Fruit fly (Drosophila melanogaster) whole organism, adult: ENCODE results near the gene TrpA1.

Experiments
- CG11617 ChIP-seq: fragments of 200-800 bp; sonication (Bioruptor generic); optimal IDR thresholded peaks from 2 replicates; lab custom pipeline; 2017; ENCODE audit warnings: mild to moderate bottlenecking, missing biosample characterization, missing genetic modification reagents, missing genetic modification characterization
- CG12768 ChIP-seq: fragments of 200-800 bp; sonication (Bioruptor generic); optimal IDR thresholded peaks from 2 replicates; lab custom pipeline; 2017; ENCODE audit warnings: missing biosample characterization, missing genetic modification characterization, mild to moderate bottlenecking, moderate library complexity, missing genetic modification reagents
- CG14711 ChIP-seq: fragments of 200-800 bp; sonication (Bioruptor generic); optimal IDR thresholded peaks from 2 replicates; lab custom pipeline; 2018; ENCODE audit warnings: missing biosample characterization, mild to moderate bottlenecking, missing genetic modification characterization, moderate library complexity
- CG1620 ChIP-seq: fragments of 200-800 bp; sonication (Bioruptor generic); optimal IDR thresholded peaks from 2 replicates; lab custom pipeline; 2016; ENCODE audit warnings: missing biosample characterization, missing genetic modification characterization
- CG33017 ChIP-seq: fragments of 200-800 bp; sonication (Bioruptor generic); optimal IDR thresholded peaks from 2 replicates; lab custom pipeline; 2018; ENCODE audit warnings: missing biosample characterization, mild to moderate bottlenecking, missing genetic modification characterization, moderate library complexity
- CG5204 ChIP-seq: fragments of 200-800 bp; sonication (Bioruptor generic); optimal IDR thresholded peaks from 2 replicates; lab custom pipeline; 2016; ENCODE audit warnings: missing biosample characterization, missing genetic modification characterization
- CG7045 ChIP-seq: fragments of 200-800 bp; sonication (Bioruptor generic); optimal IDR thresholded peaks from 2 replicates; lab custom pipeline; 2017; ENCODE audit warnings: missing biosample characterization, mild to moderate bottlenecking, missing genetic modification characterization
- CG7101 ChIP-seq: fragments of 200-800 bp; sonication (Bioruptor generic); optimal IDR thresholded peaks from 2 replicates; lab custom pipeline; 2018; ENCODE audit warnings: missing biosample characterization, mild to moderate bottlenecking, missing genetic modification characterization, moderate library complexity
- Clk ChIP-seq: fragments of 200-800 bp; sonication (Bioruptor generic); optimal IDR thresholded peaks from 2 replicates; lab custom pipeline; 2017; ENCODE audit warnings: missing biosample characterization, missing genetic modification characterization
- Crg-1 ChIP-seq: fragments of 200-800 bp; sonication (Bioruptor generic); optimal IDR thresholded peaks from 2 replicates; lab custom pipeline; 2016; ENCODE audit warnings: missing biosample characterization, missing genetic modification characterization
- Hr96 ChIP-seq: fragments of 200-800 bp; sonication (Bioruptor generic); optimal IDR thresholded peaks from 2 replicates; lab custom pipeline; 2016; ENCODE audit warnings: missing biosample characterization, missing genetic modification characterization
- Mnt ChIP-seq: fragments of 200-800 bp; sonication (Bioruptor generic); optimal IDR thresholded peaks from 2 replicates; lab custom pipeline; 2016; ENCODE audit warnings: missing biosample characterization, mild to moderate bottlenecking, missing genetic modification characterization
- bab1 ChIP-seq: fragments of 200-800 bp; sonication (Bioruptor generic); optimal IDR thresholded peaks from 3 replicates; lab custom pipeline; 2019; ENCODE audit warnings: missing biosample characterization, mild to moderate bottlenecking, missing genetic modification characterization, moderate library complexity
- cic ChIP-seq: fragments of 200-800 bp; sonication (Bioruptor generic); optimal IDR thresholded peaks from 2 replicates; lab custom pipeline; 2017; ENCODE audit warnings: missing biosample characterization, mild to moderate bottlenecking, missing genetic modification characterization, moderate library complexity
- cnc ChIP-seq, 2 experiments: fragments of >200 bp; optimal IDR thresholded peaks; 2 replicates each; lab custom pipeline; 2017
- kay ChIP-seq: fragments of 200-800 bp; sonication (Bioruptor generic); peaks from one replicate; lab custom pipeline; 2016; ENCODE audit warnings: missing biosample characterization, missing genetic modification characterization, borderline replicate concordance
- ovo ChIP-seq: fragments of 200-800 bp; sonication (Bioruptor generic); optimal IDR thresholded peaks from 2 replicates; lab custom pipeline; 2016; ENCODE audit warnings: missing biosample characterization, missing genetic modification characterization
- pad ChIP-seq: fragments of 200-800 bp; sonication (Bioruptor generic); optimal IDR thresholded peaks from 3 replicates; lab custom pipeline; 2017; ENCODE audit warnings: missing biosample characterization, missing genetic modification characterization, mild to moderate bottlenecking, moderate library complexity, missing genetic modification reagents
- tj ChIP-seq: fragments of 200-800 bp; sonication (Bioruptor generic); optimal IDR thresholded peaks from 3 replicates; lab custom pipeline; 2017; ENCODE audit warnings: missing biosample characterization, mild to moderate bottlenecking, missing genetic modification characterization, moderate library complexity
- toe ChIP-seq: fragments of 200-800 bp; sonication (Bioruptor generic); optimal IDR thresholded peaks from 2 replicates; lab custom pipeline; 2016; ENCODE audit warnings: missing biosample characterization, missing genetic modification characterization

TrpA1 gene

dm6 chr3L:8905100-8905499 lies at the start of gene TrpA1:
TSS of gene TrpA1 (minus strand) at chr3L:8905200.
- no peak for TF ChIP-seq CG33017 (tag; lab: Kevin White, UChicago)
- no peak for TF ChIP-seq cnc (optimal IDR thresholded peaks at IDR 0.05; lab: Kevin White, UChicago)
- TF ChIP-seq CG5204 = no peak
- TF ChIP-seq CG11617 (GFP tag; lab: Kevin White, UChicago) = no peak
- no peak for TF ChIP-seq CG7101 (tag; lab: Kevin White, UChicago)
- no peak for TF ChIP-seq CG7045 (GFP tag; lab: Kevin White, UChicago)
- no peak for TF ChIP-seq Mnt (GFP tag; lab: Kevin White, UChicago)
- TF ChIP-seq Hr96 = no peak
- no peak for TF ChIP-seq pad (GFP tag; lab: Kevin White, UChicago)
- TF ChIP-seq CG1620 (GFP tag; lab: Kevin White, UChicago) = no peak
- TF ChIP-seq CG12768 = no peak
- TF ChIP-seq Clk (GFP tag; lab: Kevin White, UChicago) = no peak
- TF ChIP-seq Crg-1 (GFP tag; lab: Kevin White, UChicago) = no peak
- TF ChIP-seq ovo (GFP tag; lab: Kevin White, UChicago) = no peak
- TF ChIP-seq kay (GFP tag; lab: Kevin White, UChicago) = no peak
- TF ChIP-seq cic (GFP tag; lab: Kevin White, UChicago) = no peak
- no peak for TF ChIP-seq bab1 (GFP tag; lab: Kevin White, UChicago)
- TF ChIP-seq toe = no peak
- no peak for TF ChIP-seq CG14711 (tag; lab: Kevin White, UChicago)
- no peak for TF ChIP-seq tj (GFP tag; lab: Kevin White, UChicago)

- peak; percentile 43 for TF ChIP-seq CG14711 (tag; lab: Kevin White, UChicago)
- TF ChIP-seq CG1620 (GFP tag; lab: Kevin White, UChicago) = no peak
- no peak for TF ChIP-seq toe
- no peak for TF ChIP-seq pad (GFP tag; lab: Kevin White, UChicago)
- no peak for TF ChIP-seq ovo (GFP tag; lab: Kevin White, UChicago)
- no peak for TF ChIP-seq bab1 (GFP tag; lab: Kevin White, UChicago)
- TF ChIP-seq kay (GFP tag; lab: Kevin White, UChicago) = peak; percentile 90
- no peak for TF ChIP-seq CG5204
- peak; percentile 62 for TF ChIP-seq CG7101 (tag; lab: Kevin White, UChicago)
- no peak for TF ChIP-seq Crg-1 (GFP tag; lab: Kevin White, UChicago)
- no peak for TF ChIP-seq tj (GFP tag; lab: Kevin White, UChicago)
- TF ChIP-seq cic (GFP tag; lab: Kevin White, UChicago) = peak; percentile 10
- TF ChIP-seq Clk (GFP tag; lab: Kevin White, UChicago) = peak; percentile 20
- TF ChIP-seq CG12768 = peak; percentile 71
- peak; percentile 76 for TF ChIP-seq CG33017 (tag; lab: Kevin White, UChicago)
- TF ChIP-seq CG11617 (GFP tag; lab: Kevin White, UChicago) = no peak
- no peak for TF ChIP-seq cnc (optimal IDR thresholded peaks at IDR 0.05; lab: Kevin White, UChicago)
- TF ChIP-seq Hr96 = no peak
- TF ChIP-seq CG7045 (GFP tag; lab: Kevin White, UChicago) = peak; percentile 44
- TF ChIP-seq Mnt (GFP tag; lab: Kevin White, UChicago) = no peak
These were observed 49.6 kb upstream of the TrpA1 start, which contains the start of gene GNBP3 for dm6 chr3L:8954648-8955033. TSS of gene GNBP3 (plus strand) at chr3L:8955021.

- TF ChIP-seq Clk (GFP tag; lab: Kevin White, UChicago) (no peak), CG14711 (tag; lab: Kevin White, UChicago) (no peak), bab1 (GFP tag; lab: Kevin White, UChicago) (peak; percentile 19), toe (no peak), Hr96 (no peak), cic (GFP tag; lab: Kevin White, UChicago) (peak; percentile 62), CG7045 (GFP tag; lab: Kevin White, UChicago) (no peak)
These were observed 49.1 kb upstream of the TrpA1 start, which contains the start of the genes CG43783 and orb2 for dm6 chr3L:8953962-8954647. TSS of gene CG43783 (minus strand) at chr3L:8954272. TSS of gene orb2 (minus strand) at chr3L:8954463.

dm6 chr3L:8953199-8953956 lies 48.4 kb upstream of the TrpA1 start:
- TF ChIP-seq kay (GFP tag; lab: Kevin White, UChicago) (no peak), cic (GFP tag; lab: Kevin White, UChicago) (peak; percentile 25), tj (GFP tag; lab: Kevin White, UChicago) (peak; percentile 43), bab1 (GFP tag; lab: Kevin White, UChicago) (no peak), CG7045 (GFP tag; lab: Kevin White, UChicago) (peak; percentile 72), CG14711 (tag; lab: Kevin White, UChicago) (peak; percentile 43), toe (peak; percentile 9), CG5204 (peak; percentile 74), CG12768 (peak; percentile 69), CG33017 (tag; lab: Kevin White, UChicago) (peak; percentile 65), Clk (GFP tag; lab: Kevin White, UChicago) (peak; percentile 21), ovo (GFP tag; lab: Kevin White, UChicago) (no peak), Mnt (GFP tag; lab: Kevin White, UChicago) (no peak), pad (GFP tag; lab: Kevin White, UChicago) (peak; percentile 48), CG7101 (tag; lab: Kevin White, UChicago) (peak; percentile 65), CG11617 (GFP tag; lab: Kevin White, UChicago) (peak; percentile 68), cnc (optimal IDR thresholded peaks at IDR 0.05; lab: Kevin White, UChicago) (no peak), Hr96 (peak; percentile 58), CG1620 (GFP tag; lab: Kevin White, UChicago) (peak; percentile 17), Crg-1 (GFP tag; lab: Kevin White, UChicago) (no peak)
